Worm (Caenorhabditis elegans) whole organism, L4/young adult: ENCODE results near the gene pqn-16.

Source experiments
- dao-5 ChIP-seq: sonication (generic microtip); optimal IDR thresholded peaks from 2 replicates; lab custom pipeline; 2016; ENCODE audit warnings: missing genotype, missing genetic modification characterization, moderate library complexity, missing compliant biosample characterization
- him-1 ChIP-seq: sonication (generic microtip); optimal IDR thresholded peaks from 2 replicates; lab custom pipeline; 2016; ENCODE audit warnings: missing genotype, missing genetic modification reagents, missing genetic modification characterization, missing compliant biosample characterization

ce11 chrV:9162955-9163468 is 10.9 kb upstream of the pqn-16 start, which contains the start of gene col-145:
- no peak for TF ChIP-seq him-1
- no peak for TF ChIP-seq dao-5
